Fruit fly (Drosophila melanogaster) ovary, adult (tissue): ENCODE measurements around the gene CG33095.

Source experiments
- CG17801 ChIP-seq: fragments of 200-800 bp; optimal IDR thresholded peaks from 2 replicates; lab custom pipeline; 2019; ENCODE audit warnings: missing biosample characterization, mild to moderate bottlenecking, missing genetic modification characterization, moderate library complexity; ENCODE audit not compliant: partially characterized antibody

CG33095 gene

DNA sequence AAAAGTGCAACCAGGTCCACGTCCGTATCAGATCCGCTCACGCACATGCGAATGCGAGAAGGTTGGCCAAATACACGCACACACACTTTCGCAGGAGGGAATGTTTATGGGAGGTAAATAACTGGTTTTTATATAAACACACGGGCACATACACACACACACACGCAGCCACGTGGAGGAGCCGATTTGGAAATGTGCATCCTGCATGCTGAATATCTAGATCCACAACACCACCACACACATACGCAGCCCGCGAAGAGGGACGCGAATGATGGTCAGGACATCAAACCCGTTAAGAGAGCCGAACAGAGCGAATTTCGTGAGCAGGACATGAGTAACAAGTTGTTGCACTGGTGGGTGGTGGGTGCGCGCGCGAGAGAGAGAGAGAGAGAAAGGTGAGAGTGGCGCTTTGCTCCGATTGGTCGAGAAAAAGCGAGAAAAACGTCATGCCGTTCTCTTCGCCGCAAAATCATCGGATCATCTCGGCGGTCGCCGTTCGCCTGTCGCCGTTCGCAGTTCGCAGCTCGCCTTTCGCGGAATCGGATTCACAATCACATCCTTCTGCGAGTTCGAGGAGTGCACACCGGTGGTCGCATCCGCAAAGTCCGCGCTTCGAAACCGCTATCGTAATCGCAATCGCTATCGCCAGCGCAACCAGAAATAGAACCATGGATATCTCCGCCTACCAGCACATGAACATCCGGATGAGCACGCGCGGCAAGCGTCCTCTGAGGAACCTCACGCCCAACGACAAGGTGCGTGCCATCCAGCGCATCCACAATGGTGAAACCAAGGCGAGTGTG, 40.3 kb downstream of the CG33095 start, which contains the start of gene danr:
TSS of gene danr (plus strand) at position 508 of the 803 bp plus-strand sequence.
- TF ChIP-seq CG17801: no peak
